Worm (Caenorhabditis elegans) whole organism, L1 larva: Measurements from ENCODE around the gene F09B12.3.

Source experiments
- egl-27 ChIP-seq, 2 experiments: fragments of 150-350 bp in 1 of 2; sonication (generic microtip); optimal IDR thresholded peaks; 3 replicates each; lab custom pipeline; 2017 to 2018; ENCODE audit warnings: missing biosample characterization in 2 of 2, missing genetic modification characterization in 2 of 2, missing genetic modification reagents in 2 of 2
- elt-3 ChIP-seq, 6 experiments: fragments of 150-350 bp in 1 of 6; sonication (generic microtip); optimal IDR thresholded peaks; 2 replicates each; lab custom pipeline; 2017 to 2018; ENCODE audit warnings: missing biosample characterization in 6 of 6, missing genetic modification characterization in 6 of 6, inconsistent platforms in 1 of 6
- fos-1 ChIP-seq: fragments of 150-350 bp; optimal IDR thresholded peaks from 2 replicates; lab custom pipeline; 2014; ENCODE audit warnings: missing biosample characterization, missing genetic modification characterization
- mdl-1 ChIP-seq, 2 experiments: fragments of 150-350 bp; optimal IDR thresholded peaks; 2 replicates each; lab custom pipeline; 2014 to 2017; ENCODE audit warnings: missing biosample characterization in 2 of 2, missing genetic modification characterization in 2 of 2, inconsistent platforms in 1 of 2
- nhr-47 ChIP-seq: sonication (generic microtip); optimal IDR thresholded peaks from 2 replicates; lab custom pipeline; 2016; ENCODE audit warnings: mild to moderate bottlenecking, missing genetic modification characterization, moderate library complexity, missing compliant biosample characterization
- skn-1 ChIP-seq: fragments of 150-350 bp; optimal IDR thresholded peaks from 2 replicates; lab custom pipeline; 2014; ENCODE audit warnings: missing biosample characterization, missing genetic modification characterization
- sox-4 ChIP-seq: sonication (generic microtip); optimal IDR thresholded peaks from 2 replicates; lab custom pipeline; 2016; ENCODE audit warnings: missing genetic modification characterization, missing compliant biosample characterization
- unc-62 ChIP-seq: fragments of 150-350 bp; optimal IDR thresholded peaks from 2 replicates; lab custom pipeline; 2014; ENCODE audit warnings: missing biosample characterization, missing genetic modification reagents, missing genetic modification characterization

DNA sequence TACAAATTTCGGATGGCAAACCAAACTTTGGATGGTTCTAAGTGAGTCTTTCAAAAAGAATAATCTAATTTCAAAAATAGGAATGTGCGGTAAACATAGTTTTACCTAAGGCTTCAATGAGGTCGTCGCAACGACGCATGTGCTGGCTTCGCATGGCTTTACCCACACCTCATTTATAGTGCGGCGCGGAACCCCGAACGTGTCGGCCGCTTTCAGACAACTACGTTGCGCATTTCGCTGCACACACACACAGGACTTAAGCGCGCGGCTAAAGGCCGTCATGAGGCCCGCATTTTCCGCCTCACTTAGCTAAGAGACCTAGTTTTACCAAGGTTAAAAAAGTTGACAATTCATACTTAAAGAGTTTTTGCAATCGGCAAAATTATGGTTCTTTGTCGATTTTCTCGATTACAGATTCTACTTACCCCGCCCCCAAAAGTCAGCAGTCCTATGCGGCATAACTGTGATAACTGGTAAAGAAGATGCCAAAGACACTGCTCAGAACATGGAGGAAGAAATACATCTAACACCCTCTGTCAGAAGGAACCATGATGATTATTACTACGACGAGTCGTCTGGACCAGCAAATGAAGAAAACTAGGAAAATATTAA lies 4.9 kb downstream of the F09B12.3 start:
- TF ChIP-seq elt-3 (tag; optimal IDR thresholded peaks at IDR 0.05; lab: Kevin White, UChicago) (no peak), mdl-1 (tag; optimal IDR thresholded peaks at IDR 0.05; lab: Kevin White, UChicago) (no peak), skn-1 (tag; lab: Kevin White, UChicago) (no peak), fos-1 (tag; lab: Kevin White, UChicago) (no peak), sox-4 (tag; lab: Kevin White, UChicago) (no peak), nhr-47 (tag; lab: Kevin White, UChicago) (no peak), egl-27 (tag; optimal IDR thresholded peaks at IDR 0.05; lab: Kevin White, UChicago) (no peak), unc-62 (GFP tag; lab: Kevin White, UChicago) (no peak)
